Fruit fly (Drosophila melanogaster) whole organism, embryonic: ENCODE results near the gene CG10809.

Source experiments
- CG32532 ChIP-seq: fragments of 200-800 bp; sonication (Bioruptor generic); IDR thresholded peaks from 2 replicates; pipeline ENCODE4 v1.3.6; 2022; ENCODE audit warnings: missing biosample characterization, missing genetic modification characterization
- NC2α ChIP-seq: fragments of 200-800 bp; sonication (Bioruptor generic); optimal IDR thresholded peaks from 2 replicates; lab custom pipeline; 2016; ENCODE audit warnings: missing biosample characterization, missing genetic modification characterization
- NFAT ChIP-seq: fragments of 200-800 bp; sonication (Bioruptor generic); IDR thresholded peaks from 2 replicates; pipeline ENCODE4 v1.3.6; 2022; ENCODE audit warnings: missing biosample characterization, missing genetic modification characterization
- bigmax ChIP-seq: fragments of 200-800 bp; sonication (Bioruptor generic); optimal IDR thresholded peaks from 2 replicates; lab custom pipeline; 2018; ENCODE audit warnings: missing biosample characterization, mild to moderate bottlenecking, missing genetic modification characterization
- run ChIP-seq: fragments of 200-800 bp; sonication (Bioruptor generic); optimal IDR thresholded peaks from 3 replicates; lab custom pipeline; 2018; ENCODE audit warnings: missing biosample characterization, mild to moderate bottlenecking, missing genetic modification characterization

- TF ChIP-seq bigmax (GFP tag; lab: Kevin White, UChicago) (no peak), NFAT (GFP tag; lab: Robert Waterston, UW) (no peak), NC2α (GFP tag; lab: Kevin White, UChicago) (no peak), run (tag; lab: Kevin White, UChicago) (no peak), CG32532 (GFP tag; lab: Robert Waterston, UW) (no peak)
These were observed 5.7 kb downstream of the CG10809 start for dm6 chr3L:9853895-9854470.
